Fruit fly (Drosophila melanogaster) whole organism, prepupa: Measurements from ENCODE around the gene mus201.

Experiments
- Blimp-1 ChIP-seq: fragments of 200-800 bp; sonication (Bioruptor generic); optimal IDR thresholded peaks from 3 replicates; lab custom pipeline; 2017; ENCODE audit warnings: missing biosample characterization, missing genetic modification characterization, mild to moderate bottlenecking, moderate library complexity, missing genetic modification reagents
- CG10631 ChIP-seq: fragments of 200-800 bp; sonication (Bioruptor generic); optimal IDR thresholded peaks from 2 replicates; lab custom pipeline; 2016; ENCODE audit warnings: missing biosample characterization, missing genetic modification characterization
- CG11294 ChIP-seq: fragments of 200-800 bp; sonication (Bioruptor generic); IDR thresholded peaks from 2 replicates; pipeline ENCODE4 v1.3.6; 2022; ENCODE audit warnings: missing biosample characterization, missing genetic modification characterization
- CG11762 ChIP-seq: fragments of 200-800 bp; sonication (Bioruptor generic); optimal IDR thresholded peaks from 3 replicates; lab custom pipeline; 2016; ENCODE audit warnings: missing biosample characterization, missing genetic modification characterization; ENCODE audit not compliant: insufficient read depth
- CG1621 ChIP-seq: fragments of 200-800 bp; sonication (Bioruptor generic); optimal IDR thresholded peaks from 3 replicates; lab custom pipeline; 2018; ENCODE audit warnings: missing biosample characterization, mild to moderate bottlenecking, missing genetic modification characterization
- CG16779 ChIP-seq: fragments of 200-800 bp; sonication (Bioruptor generic); optimal IDR thresholded peaks from 3 replicates; lab custom pipeline; 2017; ENCODE audit warnings: missing biosample characterization, mild to moderate bottlenecking, missing genetic modification characterization
- CG3032 ChIP-seq: fragments of 200-800 bp; optimal IDR thresholded peaks from 2 replicates; lab custom pipeline; 2019; ENCODE audit warnings: missing biosample characterization, mild to moderate bottlenecking, missing genetic modification characterization, moderate library complexity
- CG31627 ChIP-seq: fragments of 200-800 bp; sonication (Bioruptor generic); optimal IDR thresholded peaks from 3 replicates; lab custom pipeline; 2016; ENCODE audit warnings: missing biosample characterization, missing genetic modification characterization
- CG34406 ChIP-seq: fragments of 200-800 bp; sonication (Bioruptor generic); optimal IDR thresholded peaks from 3 replicates; lab custom pipeline; 2016; ENCODE audit warnings: missing biosample characterization, missing genetic modification characterization
- CG3919 ChIP-seq: fragments of 200-800 bp; sonication (Bioruptor generic); optimal IDR thresholded peaks from 3 replicates; lab custom pipeline; 2016; ENCODE audit warnings: missing biosample characterization, missing genetic modification characterization
- CG6163 ChIP-seq: fragments of 200-800 bp; sonication (Bioruptor generic); IDR thresholded peaks from 3 replicates; pipeline ENCODE4 v1.3.6; 2022; ENCODE audit warnings: missing biosample characterization, missing genetic modification characterization
- CG6276 ChIP-seq: fragments of 200-800 bp; sonication (Bioruptor generic); optimal IDR thresholded peaks from 2 replicates; lab custom pipeline; 2017; ENCODE audit warnings: missing biosample characterization, mild to moderate bottlenecking, missing genetic modification characterization
- CG6792 ChIP-seq: fragments of 200-800 bp; sonication (Bioruptor generic); optimal IDR thresholded peaks from 3 replicates; lab custom pipeline; 2016; ENCODE audit warnings: missing biosample characterization, missing genetic modification characterization
- CG6808 ChIP-seq: fragments of 200-800 bp; sonication (Bioruptor generic); optimal IDR thresholded peaks from 3 replicates; lab custom pipeline; 2017; ENCODE audit warnings: missing biosample characterization, missing genetic modification characterization, mild to moderate bottlenecking, moderate library complexity, missing genetic modification reagents
- CG6854 ChIP-seq: fragments of 200-800 bp; sonication (Bioruptor generic); optimal IDR thresholded peaks from 2 replicates; lab custom pipeline; 2017; ENCODE audit warnings: missing biosample characterization, mild to moderate bottlenecking, missing genetic modification characterization
- CG7368 ChIP-seq: fragments of 200-800 bp; sonication (Bioruptor generic); optimal IDR thresholded peaks from 3 replicates; lab custom pipeline; 2016; ENCODE audit warnings: missing biosample characterization, missing genetic modification characterization
- CG8319 ChIP-seq: fragments of 200-800 bp; sonication (Bioruptor generic); optimal IDR thresholded peaks from 3 replicates; lab custom pipeline; 2016; ENCODE audit warnings: missing biosample characterization, missing genetic modification characterization
- CG8632 ChIP-seq: fragments of 200-800 bp; sonication (Bioruptor generic); optimal IDR thresholded peaks from 3 replicates; lab custom pipeline; 2016; ENCODE audit warnings: missing biosample characterization, missing genetic modification characterization
- CG9139 ChIP-seq: fragments of 200-800 bp; sonication (Bioruptor generic); optimal IDR thresholded peaks from 3 replicates; lab custom pipeline; 2017; ENCODE audit warnings: missing biosample characterization, mild to moderate bottlenecking, missing genetic modification characterization
- Eip75B ChIP-seq: fragments of 200-800 bp; sonication (Bioruptor generic); optimal IDR thresholded peaks from 3 replicates; lab custom pipeline; 2016; ENCODE audit warnings: missing biosample characterization, missing genetic modification characterization
- Eip78C ChIP-seq: fragments of 200-800 bp; sonication (Bioruptor generic); peaks from one replicate; lab custom pipeline; 2016; ENCODE audit warnings: missing biosample characterization, missing genetic modification characterization
- Eip93F ChIP-seq: fragments of 200-800 bp; sonication (Bioruptor generic); optimal IDR thresholded peaks from 2 replicates; lab custom pipeline; 2016; ENCODE audit warnings: missing biosample characterization, mild to moderate bottlenecking, missing genetic modification characterization
- Ets21C ChIP-seq: fragments of 200-800 bp; sonication (Bioruptor generic); optimal IDR thresholded peaks from 3 replicates; lab custom pipeline; 2016; ENCODE audit warnings: missing biosample characterization, missing genetic modification characterization
- Ets96B ChIP-seq: fragments of 200-800 bp; optimal IDR thresholded peaks from 2 replicates; lab custom pipeline; 2019; ENCODE audit warnings: missing biosample characterization, mild to moderate bottlenecking, missing genetic modification characterization, moderate library complexity
- Hr39 ChIP-seq: fragments of 200-800 bp; sonication (Bioruptor generic); optimal IDR thresholded peaks from 2 replicates; lab custom pipeline; 2016; ENCODE audit warnings: missing biosample characterization, missing genetic modification characterization
- Lpt ChIP-seq: fragments of 200-800 bp; sonication (Bioruptor generic); optimal IDR thresholded peaks from 3 replicates; lab custom pipeline; 2016; ENCODE audit warnings: missing biosample characterization, missing genetic modification characterization
- Met ChIP-seq: fragments of 200-800 bp; sonication (Bioruptor generic); optimal IDR thresholded peaks from 3 replicates; lab custom pipeline; 2016; ENCODE audit warnings: missing biosample characterization, missing genetic modification characterization
- Sox102F ChIP-seq: fragments of 200-800 bp; sonication (Bioruptor generic); optimal IDR thresholded peaks from 2 replicates; lab custom pipeline; 2016; ENCODE audit warnings: missing biosample characterization, mild to moderate bottlenecking, missing genetic modification characterization
- Sox14 ChIP-seq: fragments of 200-800 bp; sonication (Bioruptor generic); optimal IDR thresholded peaks from 3 replicates; lab custom pipeline; 2016; ENCODE audit warnings: missing biosample characterization, missing genetic modification characterization
- Sox15 ChIP-seq: fragments of 200-800 bp; sonication (Bioruptor generic); optimal IDR thresholded peaks from 3 replicates; lab custom pipeline; 2016; ENCODE audit warnings: missing biosample characterization, missing genetic modification characterization
- achi ChIP-seq: fragments of 200-800 bp; sonication (Bioruptor generic); optimal IDR thresholded peaks from 3 replicates; lab custom pipeline; 2016; ENCODE audit warnings: missing biosample characterization, missing genetic modification characterization
- dac ChIP-seq: fragments of 200-800 bp; sonication (Bioruptor generic); optimal IDR thresholded peaks from 2 replicates; lab custom pipeline; 2017; ENCODE audit warnings: missing biosample characterization, mild to moderate bottlenecking, missing genetic modification characterization
- dsx ChIP-seq: fragments of 200-800 bp; optimal IDR thresholded peaks from 3 replicates; lab custom pipeline; 2019; ENCODE audit warnings: missing biosample characterization, mild to moderate bottlenecking, missing genetic modification characterization, moderate library complexity; ENCODE audit not compliant: poor library complexity, severe bottlenecking
- fkh ChIP-seq: fragments of 200-800 bp; sonication (Bioruptor generic); optimal IDR thresholded peaks from 3 replicates; lab custom pipeline; 2017; ENCODE audit warnings: missing biosample characterization, mild to moderate bottlenecking, missing genetic modification characterization, moderate library complexity
- lz ChIP-seq: fragments of 200-800 bp; sonication (Bioruptor generic); optimal IDR thresholded peaks from 3 replicates; lab custom pipeline; 2016; ENCODE audit warnings: missing biosample characterization, missing genetic modification characterization
- net ChIP-seq: fragments of 200-800 bp; sonication (Bioruptor generic); optimal IDR thresholded peaks from 3 replicates; lab custom pipeline; 2016; ENCODE audit warnings: missing biosample characterization, missing genetic modification characterization
- pdm3 ChIP-seq: fragments of 200-800 bp; sonication (Bioruptor generic); optimal IDR thresholded peaks from 3 replicates; lab custom pipeline; 2016; ENCODE audit warnings: missing biosample characterization, missing genetic modification characterization
- salr ChIP-seq, 2 experiments: fragments of 200-800 bp; sonication (Bioruptor generic); optimal IDR thresholded peaks; 3 replicates each; lab custom pipeline; 2016 to 2018; ENCODE audit warnings: missing biosample characterization in 2 of 2, missing genetic modification characterization in 2 of 2, mild to moderate bottlenecking in 1 of 2
- spab ChIP-seq: fragments of 200-800 bp; sonication (Bioruptor generic); optimal IDR thresholded peaks from 2 replicates; lab custom pipeline; 2017; ENCODE audit warnings: missing biosample characterization, mild to moderate bottlenecking, missing genetic modification characterization, missing genetic modification reagents
- ss ChIP-seq, 2 experiments: fragments of 200-800 bp; sonication (Bioruptor generic); optimal IDR thresholded peaks; 2 replicates in 1 of 2; 3 replicates in 1 of 2; lab custom pipeline; 2017 to 2018; ENCODE audit warnings: mild to moderate bottlenecking in 2 of 2, missing biosample characterization in 2 of 2, missing genetic modification characterization in 2 of 2, moderate library complexity in 1 of 2
- svp ChIP-seq: fragments of 200-800 bp; sonication (Bioruptor generic); peaks from one replicate; lab custom pipeline; 2016; ENCODE audit warnings: missing biosample characterization, missing genetic modification characterization
- vri ChIP-seq: fragments of 200-800 bp; sonication (Bioruptor generic); optimal IDR thresholded peaks from 3 replicates; lab custom pipeline; 2016; ENCODE audit warnings: missing biosample characterization, mild to moderate bottlenecking, missing genetic modification characterization

mus201 gene

DNA sequence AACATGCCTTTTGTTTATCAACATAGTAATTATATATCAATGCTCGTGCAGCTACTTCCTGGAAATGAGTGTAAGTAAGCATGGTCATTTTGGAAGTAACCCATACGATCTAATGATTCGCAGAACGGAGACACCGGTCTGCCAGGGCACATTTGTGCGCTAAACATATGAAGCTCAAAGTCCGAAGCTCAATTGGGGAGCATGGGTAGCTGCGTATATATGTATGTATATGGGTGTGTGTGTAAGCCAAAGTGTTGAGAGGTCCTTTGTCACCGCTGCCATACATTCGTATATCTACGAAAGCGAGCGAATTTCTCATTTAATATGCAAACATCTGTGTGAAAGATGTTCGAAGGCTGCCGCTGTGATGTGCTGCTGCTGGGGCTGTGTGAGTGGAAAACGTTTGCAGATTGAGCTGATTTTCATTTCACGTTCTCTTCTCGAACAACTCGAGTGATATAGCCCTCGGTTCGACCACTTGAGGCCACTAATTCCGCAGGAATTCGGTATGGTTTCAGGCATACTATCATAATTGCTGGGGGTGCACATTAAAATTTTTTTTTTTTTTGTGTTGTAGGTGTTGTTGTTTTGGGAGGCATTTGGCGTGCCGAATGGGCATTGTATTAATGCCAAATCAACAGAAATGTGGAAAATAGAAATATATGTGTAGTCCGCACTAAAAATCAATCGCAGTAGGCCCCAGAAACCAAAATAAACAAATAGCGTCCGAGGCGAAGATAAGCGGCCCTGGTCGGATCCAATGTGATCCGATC lies 19.7 kb upstream of the mus201 start (continued):
- no peak for TF ChIP-seq CG11294 (GFP tag; lab: Robert Waterston, UW)
- no peak for TF ChIP-seq CG8319 (GFP tag; lab: Kevin White, UChicago)
- no peak for TF ChIP-seq CG6792 (GFP tag; lab: Kevin White, UChicago)
- TF ChIP-seq CG10631 (GFP tag; lab: Kevin White, UChicago): no peak
- no peak for TF ChIP-seq Blimp-1 (GFP tag; lab: Kevin White, UChicago)
- TF ChIP-seq CG3919 (GFP tag; lab: Kevin White, UChicago): no peak
- TF ChIP-seq CG6276 (GFP tag; lab: Kevin White, UChicago): peak; percentile 22
- no peak for TF ChIP-seq salr (GFP tag; optimal IDR thresholded peaks at IDR 0.05; lab: Kevin White, UChicago)
- no peak for TF ChIP-seq dsx
- no peak for TF ChIP-seq CG3032 (tag; lab: Kevin White, UChicago)
- TF ChIP-seq Sox14 (GFP tag; lab: Kevin White, UChicago): no peak
- no peak for TF ChIP-seq CG7368
- no peak for TF ChIP-seq pdm3 (GFP tag; lab: Kevin White, UChicago)
- TF ChIP-seq CG31627 (GFP tag; lab: Kevin White, UChicago): no peak
- TF ChIP-seq CG9139 (GFP tag; lab: Kevin White, UChicago): peak; percentile 38
- no peak for TF ChIP-seq CG1621
- TF ChIP-seq Eip78C (GFP tag; lab: Kevin White, UChicago): peak; percentile 61
- TF ChIP-seq lz (GFP tag; lab: Kevin White, UChicago): no peak
- no peak for TF ChIP-seq CG34406
- peak; percentile 11 for TF ChIP-seq spab (GFP tag; lab: Kevin White, UChicago)
- TF ChIP-seq CG8632 (GFP tag; lab: Kevin White, UChicago): no peak
- no peak for TF ChIP-seq fkh
- TF ChIP-seq Ets96B: no peak
- TF ChIP-seq Sox15 (GFP tag; lab: Kevin White, UChicago): no peak
- TF ChIP-seq Met (GFP tag; lab: Kevin White, UChicago): no peak
- TF ChIP-seq Sox102F (GFP tag; lab: Kevin White, UChicago): no peak
- TF ChIP-seq CG11762 (GFP tag; lab: Kevin White, UChicago): no peak
- no peak for TF ChIP-seq dac (GFP tag; lab: Kevin White, UChicago)
- no peak for TF ChIP-seq Hr39
- no peak for TF ChIP-seq vri (GFP tag; lab: Kevin White, UChicago)
- no peak for TF ChIP-seq net

DNA sequence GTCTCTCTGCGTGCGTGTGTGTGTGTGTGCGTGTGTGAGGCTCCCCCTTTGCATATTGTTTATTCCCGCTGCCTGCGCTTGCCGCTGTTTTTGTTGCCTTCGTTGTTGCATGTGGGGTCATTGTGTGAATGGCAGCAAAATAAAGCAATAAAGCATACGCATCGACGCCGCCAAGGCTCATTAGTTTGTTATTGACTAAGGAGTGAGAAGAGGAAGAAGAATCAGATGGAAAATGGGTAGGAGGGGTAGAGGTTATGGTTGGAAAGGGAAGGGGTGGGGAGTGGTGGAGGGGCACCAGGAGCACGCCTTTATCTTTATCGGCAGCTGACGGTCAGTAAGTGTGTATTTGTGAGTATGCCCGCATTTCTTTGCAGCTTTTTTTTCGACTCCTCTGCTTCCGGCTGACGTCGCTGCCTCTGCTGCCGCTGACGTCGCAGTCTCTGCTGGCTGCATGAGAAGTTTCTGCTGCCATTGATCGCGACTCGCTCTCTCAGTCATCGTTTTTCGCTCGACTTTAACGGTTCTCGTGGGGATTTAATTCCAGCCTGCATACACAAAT lies 18.5 kb upstream of the mus201 start:
- TF ChIP-seq CG1621 (peak; percentile 23), CG3032 (tag; lab: Kevin White, UChicago) (peak; percentile 32), vri (GFP tag; lab: Kevin White, UChicago) (peak; percentile 2), Eip78C (GFP tag; lab: Kevin White, UChicago) (peak; percentile 75), salr (GFP tag; optimal IDR thresholded peaks at IDR 0.05; lab: Kevin White, UChicago) (no peak), CG6808 (GFP tag; lab: Kevin White, UChicago) (peak; percentile 69), lz (GFP tag; lab: Kevin White, UChicago) (no peak), CG6854 (GFP tag; lab: Kevin White, UChicago) (peak; percentile 56), spab (GFP tag; lab: Kevin White, UChicago) (no peak), CG16779 (tag; lab: Kevin White, UChicago) (peak; percentile 34), Eip75B (GFP tag; lab: Kevin White, UChicago) (peak; percentile 10), CG6276 (GFP tag; lab: Kevin White, UChicago) (no peak), CG7368 (peak; percentile 43), Lpt (GFP tag; lab: Kevin White, UChicago) (no peak), pdm3 (GFP tag; lab: Kevin White, UChicago) (no peak), CG6163 (GFP tag; lab: Robert Waterston, UW) (peak; percentile 42; the same call in 1 of the 3 replicates), Ets21C (GFP tag; lab: Kevin White, UChicago) (no peak), svp (GFP tag; lab: Kevin White, UChicago) (peak; percentile 96), Ets96B (peak; percentile 28), achi (GFP tag; lab: Kevin White, UChicago) (peak; percentile 10), CG9139 (GFP tag; lab: Kevin White, UChicago) (peak; percentile 8), Eip93F (no peak), Sox14 (GFP tag; lab: Kevin White, UChicago) (peak; percentile 18), dsx (peak; percentile 50), ss (GFP tag; optimal IDR thresholded peaks at IDR 0.05; lab: Kevin White, UChicago) (peak; percentile 75 to 77)
